Fruit fly (Drosophila melanogaster): ENCODE results near the gene Mst98Ca.

dm6 chr3R:28332674-28333421 is 41.7 kb downstream of the Mst98Ca start:
- TF ChIP-seq CG14655 (GFP tag; optimal IDR thresholded peaks at IDR 0.05) = no peak
- no peak for TF ChIP-seq CG17806 (tag; optimal IDR thresholded peaks at IDR 0.05)
- TF ChIP-seq CG12605 (GFP tag; IDR thresholded peaks at IDR 0.05) = no peak
- no peak for TF ChIP-seq CG13204 (GFP tag; optimal IDR thresholded peaks at IDR 0.05)
- no peak for TF ChIP-seq gl (tag; optimal IDR thresholded peaks at IDR 0.05)
- TF ChIP-seq CG8159 (tag; optimal IDR thresholded peaks at IDR 0.05) = no peak
- no peak for TF ChIP-seq CG4496 (GFP tag; IDR thresholded peaks at IDR 0.05)
